Worm (Caenorhabditis elegans) whole organism, L4/young adult: ENCODE results near the gene ced-4.

ENCODE experiments used
- W03F9.2 ChIP-seq: fragments of 150-350 bp; optimal IDR thresholded peaks from 2 replicates; lab custom pipeline; 2014; ENCODE audit warnings: missing biosample characterization, missing genetic modification characterization
- dao-5 ChIP-seq: sonication (generic microtip); optimal IDR thresholded peaks from 2 replicates; lab custom pipeline; 2016; ENCODE audit warnings: missing genotype, missing genetic modification characterization, moderate library complexity, missing compliant biosample characterization
- him-1 ChIP-seq: sonication (generic microtip); optimal IDR thresholded peaks from 2 replicates; lab custom pipeline; 2016; ENCODE audit warnings: missing genotype, missing genetic modification reagents, missing genetic modification characterization, missing compliant biosample characterization

ce11 chrIII:4859039-4859438 lies 6.9 kb downstream of the ced-4 start, which contains the start of gene C35D10.6:
- TF ChIP-seq him-1, result no peak
- TF ChIP-seq W03F9.2 (tag; lab: Kevin White, UChicago), result no peak
- TF ChIP-seq dao-5 (tag; lab: Kevin White, UChicago), result no peak
